Worm (Caenorhabditis elegans): ENCODE data around the gene cest-2.3.

DNA sequence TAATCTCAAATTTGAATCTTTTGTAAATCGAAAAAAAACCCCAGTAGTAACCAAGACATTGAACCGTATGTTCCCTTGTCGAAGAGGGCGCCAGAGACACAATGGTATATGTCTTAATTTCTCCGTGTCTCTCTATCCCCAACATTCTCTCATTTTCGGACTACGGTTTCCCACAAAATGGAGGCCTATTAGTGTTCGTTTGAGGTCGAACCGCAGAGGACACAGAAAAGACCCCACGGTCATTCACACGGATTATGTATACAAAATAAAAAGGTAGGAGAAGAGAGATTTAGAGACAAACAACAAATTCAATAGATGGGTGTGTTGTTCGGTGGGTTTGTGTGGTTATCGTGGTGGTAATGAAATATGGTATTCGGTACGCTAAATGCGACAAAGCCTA, 31.8 kb downstream of the cest-2.3 start:
- TF ChIP-seq fkh-10 (GFP tag; optimal IDR thresholded peaks at IDR 0.05) (no peak), gmeb-2 (tag; optimal IDR thresholded peaks at IDR 0.05) (no peak), rnt-1 (tag; optimal IDR thresholded peaks at IDR 0.05) (no peak), pqm-1 (tag; optimal IDR thresholded peaks at IDR 0.05) (no peak), fkh-6 (tag; optimal IDR thresholded peaks at IDR 0.05) (no peak), lim-6 (tag; optimal IDR thresholded peaks at IDR 0.05) (no peak), ceh-24 (tag; optimal IDR thresholded peaks at IDR 0.05) (no peak), unc-55 (GFP tag; optimal IDR thresholded peaks at IDR 0.05) (no peak)
